Fruit fly (Drosophila melanogaster) whole organism, embryonic: ENCODE data around the gene CG15446.

Source experiments
- CG10431 ChIP-seq: fragments of 200-800 bp; sonication (Bioruptor generic); optimal IDR thresholded peaks from 3 replicates; lab custom pipeline; 2018; ENCODE audit warnings: missing biosample characterization, mild to moderate bottlenecking, missing genetic modification characterization
- CG10959 ChIP-seq: fragments of 200-800 bp; sonication (Bioruptor generic); IDR thresholded peaks from 2 replicates; pipeline ENCODE4 v1.3.6; 2022; ENCODE audit warnings: missing biosample characterization, missing genetic modification characterization
- CG10979 ChIP-seq: fragments of 200-800 bp; sonication (Bioruptor generic); optimal IDR thresholded peaks from 2 replicates; lab custom pipeline; 2018; ENCODE audit warnings: missing biosample characterization, mild to moderate bottlenecking, missing genetic modification characterization, moderate library complexity
- CG11247 ChIP-seq: fragments of 200-800 bp; sonication (Bioruptor generic); IDR thresholded peaks from 2 replicates; pipeline ENCODE4 v1.3.6; 2022; ENCODE audit warnings: missing biosample characterization, missing genetic modification characterization
- CG11560 ChIP-seq: fragments of 200-800 bp; sonication (Bioruptor generic); IDR thresholded peaks from 3 replicates; pipeline ENCODE4 v1.3.6; 2022; ENCODE audit warnings: missing biosample characterization, missing genetic modification characterization
- CG11696 ChIP-seq: fragments of 200-800 bp; sonication (Bioruptor generic); IDR thresholded peaks from 2 replicates; pipeline ENCODE4 v1.3.6; 2022; ENCODE audit warnings: missing biosample characterization, missing genetic modification characterization
- CG12299 ChIP-seq: fragments of 200-800 bp; sonication (Bioruptor generic); optimal IDR thresholded peaks from 2 replicates; lab custom pipeline; 2018; ENCODE audit warnings: missing biosample characterization, mild to moderate bottlenecking, missing genetic modification characterization
- CG14014 ChIP-seq: fragments of 200-800 bp; sonication (Bioruptor generic); IDR thresholded peaks from 2 replicates; pipeline ENCODE4 v1.3.6; 2022; ENCODE audit warnings: missing biosample characterization, missing genetic modification characterization
- CG14667 ChIP-seq: fragments of 200-800 bp; sonication (Bioruptor generic); IDR thresholded peaks from 2 replicates; pipeline ENCODE4 v1.3.6; 2022; ENCODE audit warnings: missing biosample characterization, missing genetic modification characterization
- CG15269 ChIP-seq: fragments of 200-800 bp; sonication (Bioruptor generic); optimal IDR thresholded peaks from 2 replicates; lab custom pipeline; 2018; ENCODE audit warnings: missing biosample characterization, mild to moderate bottlenecking, missing genetic modification characterization, moderate library complexity
- CG17186 ChIP-seq: fragments of 200-800 bp; sonication (Bioruptor generic); optimal IDR thresholded peaks from 3 replicates; lab custom pipeline; 2017; ENCODE audit warnings: missing biosample characterization, missing genetic modification reagents, missing genetic modification characterization
- CG31388 ChIP-seq: fragments of 200-800 bp; sonication (Bioruptor generic); optimal IDR thresholded peaks from 2 replicates; lab custom pipeline; 2016; ENCODE audit warnings: missing biosample characterization, missing genetic modification characterization
- CG3847 ChIP-seq: fragments of 200-800 bp; sonication (Bioruptor generic); IDR thresholded peaks from 2 replicates; pipeline ENCODE4 v1.3.6; 2022; ENCODE audit warnings: missing biosample characterization, missing genetic modification characterization
- CG4617 ChIP-seq: fragments of 200-800 bp; sonication (Bioruptor generic); optimal IDR thresholded peaks from 3 replicates; lab custom pipeline; 2016; ENCODE audit warnings: missing biosample characterization, missing genetic modification characterization, borderline replicate concordance
- CG4820 ChIP-seq: fragments of 200-800 bp; sonication (Bioruptor generic); optimal IDR thresholded peaks from 3 replicates; lab custom pipeline; 2016; ENCODE audit warnings: missing biosample characterization, missing genetic modification characterization
- CG6654 ChIP-seq: fragments of 200-800 bp; sonication (Bioruptor generic); optimal IDR thresholded peaks from 2 replicates; lab custom pipeline; 2017; ENCODE audit warnings: missing biosample characterization, mild to moderate bottlenecking, missing genetic modification characterization
- CG7357 ChIP-seq: fragments of 200-800 bp; sonication (Bioruptor generic); IDR thresholded peaks from 3 replicates; pipeline ENCODE4 v1.3.6; 2022; ENCODE audit warnings: missing biosample characterization, missing genetic modification characterization
- CG7372 ChIP-seq: fragments of 200-800 bp; sonication (Bioruptor generic); IDR thresholded peaks from 2 replicates; pipeline ENCODE4 v1.3.6; 2022; ENCODE audit warnings: missing biosample characterization, missing genetic modification characterization
- CG7556 ChIP-seq: fragments of 200-800 bp; sonication (Bioruptor generic); optimal IDR thresholded peaks from 2 replicates; lab custom pipeline; 2017; ENCODE audit warnings: missing biosample characterization, mild to moderate bottlenecking, missing genetic modification characterization
- CG7745 ChIP-seq: fragments of 200-800 bp; sonication (Bioruptor generic); optimal IDR thresholded peaks from 2 replicates; lab custom pipeline; 2018; ENCODE audit warnings: missing biosample characterization, mild to moderate bottlenecking, missing genetic modification characterization, moderate library complexity
- CG8290 ChIP-seq, 3 experiments: fragments of 200-800 bp; sonication (Bioruptor generic); optimal IDR thresholded peaks; 2 replicates each; lab custom pipeline; 2016 to 2019; ENCODE audit warnings: missing biosample characterization in 3 of 3, missing genetic modification characterization in 3 of 3, mild to moderate bottlenecking in 2 of 3, moderate library complexity in 1 of 3
- CTCF ChIP-seq: fragments of 200-800 bp; sonication (Bioruptor generic); optimal IDR thresholded peaks from 2 replicates; lab custom pipeline; 2017; ENCODE audit warnings: missing biosample characterization, mild to moderate bottlenecking, missing genetic modification characterization, moderate library complexity
- Chrac-16 ChIP-seq: fragments of 200-800 bp; sonication (Bioruptor generic); optimal IDR thresholded peaks from 3 replicates; lab custom pipeline; 2016; ENCODE audit warnings: missing biosample characterization, missing genetic modification characterization
- CoRest ChIP-seq: fragments of 200-800 bp; sonication (Bioruptor generic); optimal IDR thresholded peaks from 3 replicates; lab custom pipeline; 2018; ENCODE audit warnings: missing biosample characterization, mild to moderate bottlenecking, missing genetic modification characterization, moderate library complexity
- Dfd ChIP-seq, 2 experiments: fragments of >200 bp; optimal IDR thresholded peaks; 2 replicates each; lab custom pipeline; 2017; ENCODE audit warnings: missing biosample characterization in 2 of 2, missing genetic modification characterization in 2 of 2
- Dp ChIP-seq: fragments of 200-800 bp; sonication (Bioruptor generic); optimal IDR thresholded peaks from 2 replicates; lab custom pipeline; 2018; ENCODE audit warnings: missing biosample characterization, mild to moderate bottlenecking, missing genetic modification characterization, moderate library complexity
- Fer2 ChIP-seq: fragments of 200-800 bp; sonication (Bioruptor generic); optimal IDR thresholded peaks from 2 replicates; lab custom pipeline; 2018; ENCODE audit warnings: missing biosample characterization, mild to moderate bottlenecking, missing genetic modification characterization, moderate library complexity
- Hmx ChIP-seq: fragments of 200-800 bp; sonication (Bioruptor generic); optimal IDR thresholded peaks from 2 replicates; lab custom pipeline; 2016; ENCODE audit warnings: missing biosample characterization, missing genetic modification characterization
- Lim3 ChIP-seq: fragments of 200-800 bp; sonication (Bioruptor generic); IDR thresholded peaks from 2 replicates; pipeline ENCODE4 v1.3.6; 2022; ENCODE audit warnings: missing biosample characterization, missing genetic modification characterization
- MTF-1 ChIP-seq: fragments of 200-800 bp; sonication (Bioruptor generic); optimal IDR thresholded peaks from 2 replicates; lab custom pipeline; 2018; ENCODE audit warnings: missing biosample characterization, mild to moderate bottlenecking, missing genetic modification characterization, borderline replicate concordance
- Mes4 ChIP-seq: fragments of 200-800 bp; sonication (Bioruptor generic); optimal IDR thresholded peaks from 2 replicates; lab custom pipeline; 2016; ENCODE audit warnings: missing biosample characterization, missing genetic modification characterization
- Mrtf ChIP-seq: fragments of 200-800 bp; sonication (Bioruptor generic); IDR thresholded peaks from 3 replicates; pipeline ENCODE4 v1.3.6; 2022; ENCODE audit warnings: missing biosample characterization, missing genetic modification characterization
- Myb ChIP-seq: fragments of 200-800 bp; sonication (Bioruptor generic); optimal IDR thresholded peaks from 2 replicates; lab custom pipeline; 2016; ENCODE audit warnings: missing biosample characterization, missing genetic modification characterization
- Scr ChIP-seq: fragments of 200-800 bp; sonication (Bioruptor generic); IDR thresholded peaks from 2 replicates; pipeline ENCODE4 v1.3.6; 2022; ENCODE audit warnings: missing biosample characterization, missing genetic modification characterization; ENCODE audit not compliant: partially characterized antibody
- Side ChIP-seq: fragments of 200-800 bp; sonication (Bioruptor generic); optimal IDR thresholded peaks from 2 replicates; lab custom pipeline; 2016; ENCODE audit warnings: missing biosample characterization, missing genetic modification characterization
- Sin3A ChIP-seq: fragments of >200 bp; optimal IDR thresholded peaks from 2 replicates; lab custom pipeline; 2018
- aop ChIP-seq: fragments of 200-800 bp; sonication (Bioruptor generic); IDR thresholded peaks from 2 replicates; pipeline ENCODE4 v1.3.6; 2022; ENCODE audit warnings: missing biosample characterization, missing genetic modification characterization
- cad ChIP-seq: fragments of >200 bp; optimal IDR thresholded peaks from 2 replicates; lab custom pipeline; 2017; ENCODE audit warnings: missing biosample characterization, missing genetic modification characterization
- cas ChIP-seq: fragments of 200-800 bp; sonication (Bioruptor generic); IDR thresholded peaks from 2 replicates; pipeline ENCODE4 v1.3.6; 2022; ENCODE audit warnings: missing biosample characterization, missing genetic modification characterization
- cg ChIP-seq: fragments of 200-800 bp; sonication (Bioruptor generic); optimal IDR thresholded peaks from 3 replicates; lab custom pipeline; 2019; ENCODE audit warnings: missing biosample characterization, mild to moderate bottlenecking, missing genetic modification characterization, moderate library complexity
- da ChIP-seq: fragments of 200-800 bp; sonication (Bioruptor generic); optimal IDR thresholded peaks from 2 replicates; lab custom pipeline; 2016; ENCODE audit warnings: missing biosample characterization, missing genetic modification characterization
- dan ChIP-seq: fragments of 200-800 bp; sonication (Bioruptor generic); IDR thresholded peaks from 2 replicates; pipeline ENCODE4 v1.3.6; 2022; ENCODE audit warnings: missing biosample characterization, missing genetic modification characterization
- dm ChIP-seq: fragments of 200-800 bp; sonication (Bioruptor generic); optimal IDR thresholded peaks from 3 replicates; lab custom pipeline; 2016; ENCODE audit warnings: missing biosample characterization, missing genetic modification characterization
- esg ChIP-seq: fragments of 200-800 bp; sonication (Bioruptor generic); conservative IDR thresholded peaks from 2 replicates; pipeline ENCODE4 v1.3.6; 2022; ENCODE audit warnings: missing biosample characterization, missing genetic modification characterization
- fu2 ChIP-seq: fragments of 200-800 bp; sonication (Bioruptor generic); optimal IDR thresholded peaks from 2 replicates; lab custom pipeline; 2016; ENCODE audit warnings: missing biosample characterization, missing genetic modification characterization
- her ChIP-seq: fragments of 200-800 bp; sonication (Bioruptor generic); optimal IDR thresholded peaks from 2 replicates; lab custom pipeline; 2016; ENCODE audit warnings: missing biosample characterization, missing genetic modification characterization
- jigr1 ChIP-seq: fragments of 200-800 bp; sonication (Bioruptor generic); IDR thresholded peaks from 3 replicates; pipeline ENCODE4 v1.3.6; 2022; ENCODE audit warnings: missing biosample characterization, missing genetic modification characterization
- kah ChIP-seq: fragments of 200-800 bp; sonication (Bioruptor generic); optimal IDR thresholded peaks from 2 replicates; lab custom pipeline; 2018; ENCODE audit warnings: missing biosample characterization, mild to moderate bottlenecking, missing genetic modification characterization
- otp ChIP-seq: fragments of 200-800 bp; sonication (Bioruptor generic); IDR thresholded peaks from 3 replicates; pipeline ENCODE4, ENCODE4 v1.3.6; 2022; ENCODE audit warnings: missing biosample characterization, missing genetic modification characterization
- psq ChIP-seq: fragments of 200-800 bp; sonication (Bioruptor generic); optimal IDR thresholded peaks from 2 replicates; lab custom pipeline; 2017; ENCODE audit warnings: missing biosample characterization, missing genetic modification characterization
- sug ChIP-seq: fragments of 200-800 bp; optimal IDR thresholded peaks from 2 replicates; lab custom pipeline; 2019; ENCODE audit warnings: missing biosample characterization, mild to moderate bottlenecking, missing genetic modification characterization, moderate library complexity
- zfh1 ChIP-seq: fragments of 200-800 bp; sonication (Bioruptor generic); IDR thresholded peaks from 3 replicates; pipeline ENCODE4 v1.3.6; 2022; ENCODE audit warnings: missing biosample characterization, missing genetic modification characterization

CG15446 gene

DNA sequence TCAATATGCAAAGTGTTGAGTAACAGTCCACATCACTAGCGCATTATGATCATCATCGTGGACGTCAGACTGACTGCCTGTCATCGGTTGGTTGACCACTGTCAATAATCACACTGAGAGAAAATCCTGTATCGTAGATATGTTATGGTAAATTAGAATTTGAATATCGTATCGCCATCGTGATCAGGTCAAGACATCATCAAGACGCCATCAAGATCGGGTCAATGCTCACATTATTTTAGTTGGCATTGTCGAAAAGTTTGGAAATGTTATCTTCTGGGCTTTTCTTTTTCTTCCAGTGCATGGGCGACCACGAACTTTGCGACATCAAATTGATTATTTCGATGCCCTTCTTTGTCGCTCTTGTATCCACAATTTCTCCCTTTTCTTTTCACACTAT is 43.0 kb downstream of the CG15446 start (continued):
- TF ChIP-seq CG6654 (GFP tag; lab: Kevin White, UChicago) (peak; percentile 78), psq (GFP tag; lab: Kevin White, UChicago) (peak; percentile 76), CG7556 (GFP tag; lab: Kevin White, UChicago) (peak; percentile 91), CG11696 (GFP tag; lab: Robert Waterston, UW) (peak; percentile 76), CG4820 (GFP tag; lab: Kevin White, UChicago) (peak; percentile 84), CG14014 (GFP tag; lab: Robert Waterston, UW) (peak; percentile 75), dm (GFP tag; lab: Kevin White, UChicago) (peak; percentile 78), cg (no peak), da (peak; percentile 73), CG10979 (tag; lab: Kevin White, UChicago) (peak; percentile 91), Lim3 (GFP tag; lab: Robert Waterston, UW) (peak; percentile 72; the same call in 1 of the 2 replicates), CG3847 (GFP tag; lab: Robert Waterston, UW) (peak; percentile 77), CG10431 (peak; percentile 79), CG4617 (GFP tag; lab: Kevin White, UChicago) (peak; percentile 60), CoRest (tag; lab: Kevin White, UChicago) (peak; percentile 93), fu2 (GFP tag; lab: Kevin White, UChicago) (peak; percentile 88), sug (tag; lab: Kevin White, UChicago) (peak; percentile 47), CG15269 (peak; percentile 94), Dp (GFP tag; lab: Kevin White, UChicago) (no peak), CG12299 (tag; lab: Kevin White, UChicago) (peak; percentile 88), dan (no peak), Chrac-16 (GFP tag; lab: Kevin White, UChicago) (peak; percentile 84), CG31388 (GFP tag; lab: Kevin White, UChicago) (peak; percentile 72), jigr1 (GFP tag; lab: Robert Waterston, UW) (0 out of 3 replicates have a peak, but pooled peaks have one; percentile 35), Mes4 (peak; percentile 90), zfh1 (GFP tag; lab: Robert Waterston, UW) (peak; percentile 86), CG14667 (GFP tag; lab: Robert Waterston, UW) (peak; percentile 78), CG7372 (GFP tag; lab: Robert Waterston, UW) (peak; percentile 43), cad (GFP tag; lab: Kevin White, UChicago) (no peak), Fer2 (tag; lab: Kevin White, UChicago) (peak; percentile 49), Sin3A (lab: Kevin White, UChicago) (no peak), Scr (no peak), CG7357 (peak; percentile 56; the same call in 1 of the 3 replicates), her (GFP tag; lab: Kevin White, UChicago) (peak; percentile 91), CG17186 (peak; percentile 53), CG11247 (GFP tag; lab: Robert Waterston, UW) (peak; percentile 69), Dfd (GFP tag; optimal IDR thresholded peaks at IDR 0.05; lab: Kevin White, UChicago) (no peak), CG10959 (GFP tag; lab: Robert Waterston, UW) (peak; percentile 81), CG8290 (GFP tag; optimal IDR thresholded peaks at IDR 0.05; lab: Kevin White, UChicago) (peak; percentile 86), CG8290 (tag; optimal IDR thresholded peaks at IDR 0.05; lab: Kevin White, UChicago) (peak; percentile 38 to 93), CG7745 (tag; lab: Kevin White, UChicago) (peak; percentile 12), esg (GFP tag; lab: Robert Waterston, UW) (peak; percentile 83), Hmx (GFP tag; lab: Kevin White, UChicago) (no peak), aop (GFP tag; lab: Robert Waterston, UW) (no peak; the same call in 1 of the 2 replicates), CTCF (GFP tag; lab: Kevin White, UChicago) (no peak), cas (no peak), Myb (GFP tag; lab: Kevin White, UChicago) (peak; percentile 75), CG11560 (tag; lab: Robert Waterston, UW) (peak; percentile 58; the same call in 1 of the 3 replicates), kah (GFP tag; lab: Kevin White, UChicago) (peak; percentile 78), MTF-1 (GFP tag; lab: Kevin White, UChicago) (peak; percentile 86), otp (GFP tag; lab: Robert Waterston, UW) (peak; percentile 77; the same call in 2 of the 3 replicates), Side (peak; percentile 86), Mrtf (GFP tag; lab: Robert Waterston, UW) (peak; percentile 80)
